Worm (Caenorhabditis elegans) whole organism, L1 larva: ENCODE results near the gene T12A7.2.

Source experiments
- F16B12.6 ChIP-seq: fragments of 150-350 bp; optimal IDR thresholded peaks from 2 replicates; lab custom pipeline; 2014; ENCODE audit warnings: missing biosample characterization, missing genetic modification characterization
- aly-2 ChIP-seq: fragments of 150-350 bp; optimal IDR thresholded peaks from 2 replicates; lab custom pipeline; 2014; ENCODE audit warnings: missing biosample characterization, missing genetic modification characterization
- blmp-1 ChIP-seq: fragments of 150-350 bp; optimal IDR thresholded peaks from 2 replicates; lab custom pipeline; 2014; ENCODE audit warnings: missing biosample characterization, missing genetic modification characterization
- ceh-8 ChIP-seq: fragments of 200-800 bp; sonication (Bioruptor generic); optimal IDR thresholded peaks from 2 replicates; lab custom pipeline; 2018; ENCODE audit warnings: mild to moderate bottlenecking, missing genetic modification characterization, moderate library complexity, missing compliant biosample characterization
- ceh-82 ChIP-seq, 3 experiments: fragments of 150-350 bp in 1 of 3; sonication (generic microtip) in 2 of 3; optimal IDR thresholded peaks; 2 replicates each; lab custom pipeline; 2014 to 2017; ENCODE audit warnings: missing biosample characterization in 3 of 3, missing genetic modification characterization in 3 of 3
- ceh-88 ChIP-seq: fragments of 200-800 bp; sonication (Bioruptor generic); IDR thresholded peaks from 2 replicates; pipeline ENCODE4 v1.3.6; 2022; ENCODE audit warnings: missing genetic modification characterization, missing compliant biosample characterization
- ces-1 ChIP-seq: fragments of 150-350 bp; optimal IDR thresholded peaks from 2 replicates; lab custom pipeline; 2014; ENCODE audit warnings: missing biosample characterization, missing genetic modification reagents, missing genetic modification characterization
- dpl-1 ChIP-seq, 3 experiments: fragments of 150-350 bp in 2 of 3; sonication (generic microtip) in 1 of 3; optimal IDR thresholded peaks; 2 replicates each; lab custom pipeline; 2014 to 2017; ENCODE audit warnings: missing biosample characterization in 3 of 3, missing genetic modification characterization in 3 of 3, missing genetic modification reagents in 3 of 3
- efl-1 ChIP-seq, 4 experiments: fragments of 150-350 bp; optimal IDR thresholded peaks in 3 of 4; peaks in 1 of 4; 1 replicate in 1 of 4; 2 replicates in 3 of 4; lab custom pipeline; 2014; ENCODE audit warnings: missing biosample characterization in 2 of 4, missing genetic modification characterization in 2 of 4, missing genetic modification reagents in 2 of 4
- elt-2 ChIP-seq: sonication (generic microtip); optimal IDR thresholded peaks from 2 replicates; lab custom pipeline; 2016; ENCODE audit warnings: missing genetic modification characterization, mild to moderate bottlenecking, inconsistent platforms, missing compliant biosample characterization, missing genetic modification reagents
- ets-5 ChIP-seq: fragments of 200-800 bp; sonication (Bioruptor generic); IDR thresholded peaks from 2 replicates; pipeline ENCODE4 v1.3.6; 2022; ENCODE audit warnings: missing genetic modification characterization, missing compliant biosample characterization
- fkh-10 ChIP-seq: sonication (generic microtip); optimal IDR thresholded peaks from 2 replicates; lab custom pipeline; 2017; ENCODE audit warnings: missing biosample characterization, missing genetic modification reagents, missing genetic modification characterization
- fkh-4 ChIP-seq: sonication (generic microtip); optimal IDR thresholded peaks from 2 replicates; lab custom pipeline; 2016; ENCODE audit warnings: missing compliant biosample characterization, missing genetic modification characterization, borderline replicate concordance
- fos-1 ChIP-seq: fragments of 150-350 bp; optimal IDR thresholded peaks from 2 replicates; lab custom pipeline; 2014; ENCODE audit warnings: missing biosample characterization, missing genetic modification characterization
- grh-1 ChIP-seq: fragments of 200-800 bp; sonication (Bioruptor generic); IDR thresholded peaks from 2 replicates; pipeline ENCODE4 v1.3.6; 2022; ENCODE audit warnings: missing genetic modification reagents, missing genetic modification characterization, missing compliant biosample characterization
- hlh-17 ChIP-seq: fragments of 200-800 bp; sonication (Bioruptor generic); optimal IDR thresholded peaks from 2 replicates; lab custom pipeline; 2018; ENCODE audit warnings: missing genetic modification characterization, mild to moderate bottlenecking, missing compliant biosample characterization, moderate library complexity, borderline replicate concordance
- hlh-4 ChIP-seq: sonication (generic microtip); optimal IDR thresholded peaks from 2 replicates; lab custom pipeline; 2016; ENCODE audit warnings: mild to moderate bottlenecking, missing genetic modification characterization, missing compliant biosample characterization
- hpl-2 ChIP-seq: fragments of 150-350 bp; optimal IDR thresholded peaks from 2 replicates; lab custom pipeline; 2014; ENCODE audit warnings: missing biosample characterization, missing genetic modification reagents, missing genetic modification characterization
- irx-1 ChIP-seq: sonication (generic microtip); optimal IDR thresholded peaks from 2 replicates; lab custom pipeline; 2016; ENCODE audit warnings: missing genetic modification characterization, missing compliant biosample characterization
- lin-13 ChIP-seq: fragments of 150-350 bp; optimal IDR thresholded peaks from 2 replicates; lab custom pipeline; 2014; ENCODE audit warnings: missing biosample characterization, missing genetic modification reagents, missing genetic modification characterization
- lin-14 ChIP-seq: fragments of 200-800 bp; sonication (Bioruptor generic); optimal IDR thresholded peaks from 2 replicates; lab custom pipeline; 2018; ENCODE audit warnings: mild to moderate bottlenecking, missing genetic modification characterization, moderate library complexity, missing compliant biosample characterization
- lin-35 ChIP-seq, 2 experiments: fragments of 150-350 bp; optimal IDR thresholded peaks; 2 replicates each; lab custom pipeline; 2014; ENCODE audit warnings: missing biosample characterization in 2 of 2, missing genetic modification characterization in 2 of 2, missing genetic modification reagents in 2 of 2
- lin-39 ChIP-seq: fragments of 150-350 bp; optimal IDR thresholded peaks from 2 replicates; lab custom pipeline; 2014; ENCODE audit warnings: missing biosample characterization, missing genetic modification reagents, missing genetic modification characterization
- lsy-2 ChIP-seq, 2 experiments: fragments of 150-350 bp; optimal IDR thresholded peaks; 2 replicates each; lab custom pipeline; 2014; ENCODE audit warnings: missing biosample characterization in 2 of 2, missing genetic modification characterization in 2 of 2
- mdl-1 ChIP-seq, 2 experiments: fragments of 150-350 bp; optimal IDR thresholded peaks; 2 replicates each; lab custom pipeline; 2014 to 2017; ENCODE audit warnings: missing biosample characterization in 2 of 2, missing genetic modification characterization in 2 of 2, inconsistent platforms in 1 of 2
- mef-2 ChIP-seq: fragments of 150-350 bp; optimal IDR thresholded peaks from 2 replicates; lab custom pipeline; 2014; ENCODE audit warnings: missing biosample characterization, missing genetic modification characterization
- mep-1 ChIP-seq: fragments of 150-350 bp; optimal IDR thresholded peaks from 2 replicates; lab custom pipeline; 2014; ENCODE audit warnings: missing biosample characterization, missing genetic modification characterization
- nhr-11 ChIP-seq: fragments of 150-350 bp; optimal IDR thresholded peaks from 2 replicates; lab custom pipeline; 2014; ENCODE audit warnings: missing biosample characterization, missing genetic modification characterization
- nhr-12 ChIP-seq: sonication (generic microtip); optimal IDR thresholded peaks from 2 replicates; lab custom pipeline; 2017; ENCODE audit warnings: missing biosample characterization, missing genetic modification characterization
- nhr-20 ChIP-seq: sonication (generic microtip); optimal IDR thresholded peaks from 2 replicates; lab custom pipeline; 2016; ENCODE audit warnings: mild to moderate bottlenecking, missing genetic modification characterization, missing compliant biosample characterization
- nhr-47 ChIP-seq: sonication (generic microtip); optimal IDR thresholded peaks from 2 replicates; lab custom pipeline; 2016; ENCODE audit warnings: mild to moderate bottlenecking, missing genetic modification characterization, moderate library complexity, missing compliant biosample characterization
- nhr-76 ChIP-seq: sonication (generic microtip); optimal IDR thresholded peaks from 2 replicates; lab custom pipeline; 2017; ENCODE audit warnings: missing biosample characterization, missing genetic modification characterization
- nhr-77 ChIP-seq: fragments of 150-350 bp; optimal IDR thresholded peaks from 2 replicates; lab custom pipeline; 2014; ENCODE audit warnings: missing biosample characterization, missing genetic modification characterization
- nhr-84 ChIP-seq: sonication (generic microtip); optimal IDR thresholded peaks from 2 replicates; lab custom pipeline; 2017; ENCODE audit warnings: missing biosample characterization, missing genetic modification characterization
- pax-3 ChIP-seq: fragments of 200-800 bp; sonication (Bioruptor generic); optimal IDR thresholded peaks from 2 replicates; lab custom pipeline; 2018; ENCODE audit warnings: mild to moderate bottlenecking, missing genetic modification characterization, moderate library complexity, missing compliant biosample characterization
- pqm-1 ChIP-seq: sonication (generic microtip); optimal IDR thresholded peaks from 3 replicates; lab custom pipeline; 2017; ENCODE audit warnings: missing biosample characterization, missing genetic modification characterization
- skn-1 ChIP-seq: fragments of 150-350 bp; optimal IDR thresholded peaks from 2 replicates; lab custom pipeline; 2014; ENCODE audit warnings: missing biosample characterization, missing genetic modification characterization
- snpc-4 ChIP-seq: fragments of 150-350 bp; optimal IDR thresholded peaks from 2 replicates; lab custom pipeline; 2014; ENCODE audit warnings: missing biosample characterization, missing genetic modification characterization
- snu-23 ChIP-seq: sonication (generic microtip); optimal IDR thresholded peaks from 2 replicates; lab custom pipeline; 2016; ENCODE audit warnings: missing genetic modification characterization, missing compliant biosample characterization
- sox-4 ChIP-seq: sonication (generic microtip); optimal IDR thresholded peaks from 2 replicates; lab custom pipeline; 2016; ENCODE audit warnings: missing genetic modification characterization, missing compliant biosample characterization
- sup-37 ChIP-seq: fragments of 200-800 bp; sonication (Bioruptor generic); optimal IDR thresholded peaks from 2 replicates; lab custom pipeline; 2018; ENCODE audit warnings: mild to moderate bottlenecking, missing genetic modification characterization, missing compliant biosample characterization
- swsn-7 ChIP-seq: sonication (generic microtip); optimal IDR thresholded peaks from 2 replicates; lab custom pipeline; 2016; ENCODE audit warnings: missing genetic modification characterization, missing compliant biosample characterization
- tbx-2 ChIP-seq: sonication (generic microtip); optimal IDR thresholded peaks from 2 replicates; lab custom pipeline; 2016; ENCODE audit warnings: missing genetic modification characterization, missing compliant biosample characterization
- unc-130 ChIP-seq: fragments of 150-350 bp; optimal IDR thresholded peaks from 2 replicates; lab custom pipeline; 2017; ENCODE audit warnings: missing biosample characterization, missing genetic modification characterization, inconsistent platforms
- unc-86 ChIP-seq: sonication (generic microtip); optimal IDR thresholded peaks from 2 replicates; lab custom pipeline; 2016; ENCODE audit warnings: missing genetic modification characterization, missing compliant biosample characterization
- unc-98 ChIP-seq: fragments of 200-800 bp; sonication (Bioruptor generic); IDR thresholded peaks from 2 replicates; pipeline ENCODE4 v1.3.6; 2022; ENCODE audit warnings: missing genetic modification characterization, missing compliant biosample characterization
- xbp-1 ChIP-seq: sonication (generic microtip); optimal IDR thresholded peaks from 2 replicates; lab custom pipeline; 2016; ENCODE audit warnings: missing genetic modification characterization, missing compliant biosample characterization
- zag-1 ChIP-seq: fragments of 150-350 bp; optimal IDR thresholded peaks from 2 replicates; lab custom pipeline; 2014; ENCODE audit warnings: missing biosample characterization, missing genetic modification characterization
- ztf-11 ChIP-seq, 2 experiments: sonication (generic microtip); optimal IDR thresholded peaks; 2 replicates each; lab custom pipeline; 2016 to 2017; ENCODE audit warnings: missing genetic modification characterization in 2 of 2, missing biosample characterization in 1 of 2, missing compliant biosample characterization in 1 of 2

Gene T12A7.2

ce11 chrIV:11765507-11765906 is 4.6 kb upstream of the T12A7.2 start (continued):
- TF ChIP-seq unc-86, result peak; percentile 75
- TF ChIP-seq skn-1 (tag; lab: Kevin White, UChicago), result no peak
- TF ChIP-seq efl-1 (optimal IDR thresholded peaks at IDR 0.05; lab: Kevin White, UChicago), result peak in 1 of 2 experiments; percentile 31
- no peak for TF ChIP-seq efl-1 (GFP tag; optimal IDR thresholded peaks at IDR 0.05 in 1 of 2; lab: Kevin White, UChicago)
- TF ChIP-seq aly-2, result no peak
- TF ChIP-seq sox-4 (tag; lab: Kevin White, UChicago), result peak; percentile 3
- TF ChIP-seq ets-5, result no peak
- TF ChIP-seq ceh-82 (tag; optimal IDR thresholded peaks at IDR 0.05; lab: Kevin White, UChicago), result peak; percentile 14 to 74 (median 58)
- peak; percentile 73 for TF ChIP-seq swsn-7 (tag; lab: Kevin White, UChicago)
- no peak for TF ChIP-seq lin-39 (tag; lab: Kevin White, UChicago)
- TF ChIP-seq ceh-8, result peak; percentile 15
- TF ChIP-seq unc-130 (tag; lab: Kevin White, UChicago), result no peak
- TF ChIP-seq lsy-2 (tag; optimal IDR thresholded peaks at IDR 0.05; lab: Kevin White, UChicago), result peak; percentile 56 to 58
- TF ChIP-seq nhr-20 (tag; lab: Kevin White, UChicago), result peak; percentile 42
- TF ChIP-seq tbx-2 (tag; lab: Kevin White, UChicago), result peak; percentile 57
- TF ChIP-seq pax-3 (tag; lab: Kevin White, UChicago), result peak; percentile 58
- TF ChIP-seq elt-2, result no peak
- no peak for TF ChIP-seq hlh-17 (GFP tag; lab: Kevin White, UChicago)
- no peak for TF ChIP-seq lin-13
- no peak for TF ChIP-seq hpl-2 (GFP tag; lab: Kevin White, UChicago)
- peak; percentile 79 for TF ChIP-seq nhr-47 (tag; lab: Kevin White, UChicago)
- peak; percentile 20 for TF ChIP-seq fkh-4
- no peak for TF ChIP-seq nhr-84 (tag; lab: Kevin White, UChicago)
- no peak for TF ChIP-seq fos-1 (tag; lab: Kevin White, UChicago)
- TF ChIP-seq snu-23 (GFP tag; lab: Kevin White, UChicago), result peak; percentile 69
- no peak for TF ChIP-seq F16B12.6 (tag; lab: Kevin White, UChicago)
- peak; percentile 44 for TF ChIP-seq irx-1
- no peak for TF ChIP-seq grh-1 (GFP tag; lab: Robert Waterston, UW)
- TF ChIP-seq ceh-88 (GFP tag; lab: Robert Waterston, UW), result peak; percentile 23; the same call in 1 of the 2 replicates
- TF ChIP-seq fkh-10 (GFP tag; lab: Kevin White, UChicago), result peak; percentile 60
- peak; percentile 94 for TF ChIP-seq lin-14 (GFP tag; lab: Kevin White, UChicago)
- TF ChIP-seq pqm-1 (tag; lab: Kevin White, UChicago), result no peak
- TF ChIP-seq mef-2 (tag; lab: Kevin White, UChicago), result no peak
- TF ChIP-seq ztf-11 (tag; optimal IDR thresholded peaks at IDR 0.05; lab: Kevin White, UChicago), result no peak
- no peak for TF ChIP-seq nhr-12
- no peak for TF ChIP-seq unc-98 (GFP tag; lab: Robert Waterston, UW)
- TF ChIP-seq nhr-11 (tag; lab: Kevin White, UChicago), result no peak
- TF ChIP-seq blmp-1, result no peak
- TF ChIP-seq ces-1 (GFP tag; lab: Kevin White, UChicago), result peak; percentile 47
- TF ChIP-seq nhr-77, result no peak
- TF ChIP-seq zag-1 (tag; lab: Kevin White, UChicago), result peak; percentile 41
- TF ChIP-seq mdl-1 (tag; optimal IDR thresholded peaks at IDR 0.05; lab: Kevin White, UChicago), result no peak
- TF ChIP-seq snpc-4, result no peak
- no peak for TF ChIP-seq nhr-76
- peak in 1 of 2 experiments; percentile 58 for TF ChIP-seq lin-35 (GFP tag; optimal IDR thresholded peaks at IDR 0.05; lab: Kevin White, UChicago)
- no peak for TF ChIP-seq hlh-4
- peak; percentile 48 for TF ChIP-seq xbp-1 (tag; lab: Kevin White, UChicago)
- TF ChIP-seq sup-37 (GFP tag; lab: Kevin White, UChicago), result no peak
- TF ChIP-seq mep-1 (tag; lab: Kevin White, UChicago), result peak; percentile 28
- TF ChIP-seq dpl-1 (GFP tag; optimal IDR thresholded peaks at IDR 0.05; lab: Kevin White, UChicago), result peak in 1 of 3 experiments; percentile 34
- TF ChIP-seq, all 84 proteins: peak for 33
